Fruit fly (Drosophila melanogaster): ENCODE measurements around the gene Ccp84Ag.
A peak's percentile ranks its signal among the peaks of the same experiment; 100 is the strongest.

Ccp84Ag gene

dm6 chr3R:6683671-6684070, 2.9 kb upstream of the Ccp84Ag start:
- TF ChIP-seq Sox15 (GFP tag; optimal IDR thresholded peaks at IDR 0.05): no peak
- TF ChIP-seq Blimp-1 (GFP tag; optimal IDR thresholded peaks at IDR 0.05): peak; percentile 69

dm6 chr3R:6684145-6684544, 2.4 kb upstream of the Ccp84Ag start, which contains the start of gene Edg84A:
Gene Edg84A, plus strand, starts transcription at chr3R:6684445.
- TF ChIP-seq OdsH (GFP tag; optimal IDR thresholded peaks at IDR 0.05): no peak
- TF ChIP-seq CG16779 (tag; optimal IDR thresholded peaks at IDR 0.05): no peak
- TF ChIP-seq CG11294 (GFP tag; IDR thresholded peaks at IDR 0.05): no peak
- no peak for TF ChIP-seq acj6 (GFP tag; optimal IDR thresholded peaks at IDR 0.05)
- no peak for TF ChIP-seq Ets21C (GFP tag; optimal IDR thresholded peaks at IDR 0.05)
- no peak for TF ChIP-seq pdm3 (GFP tag; optimal IDR thresholded peaks at IDR 0.05)
- TF ChIP-seq CG7368 (GFP tag; optimal IDR thresholded peaks at IDR 0.05): no peak
- no peak for TF ChIP-seq svp (GFP tag)
- TF ChIP-seq CG3032 (tag; optimal IDR thresholded peaks at IDR 0.05): no peak
- TF ChIP-seq CG8632 (GFP tag; optimal IDR thresholded peaks at IDR 0.05): no peak
- TF ChIP-seq Sox102F (GFP tag; optimal IDR thresholded peaks at IDR 0.05): no peak
- no peak for TF ChIP-seq net (GFP tag; optimal IDR thresholded peaks at IDR 0.05)
- TF ChIP-seq Gug (GFP tag; IDR thresholded peaks at IDR 0.05): no peak
- no peak for TF ChIP-seq Met (GFP tag; optimal IDR thresholded peaks at IDR 0.05)
- no peak for TF ChIP-seq Sox15 (GFP tag; optimal IDR thresholded peaks at IDR 0.05)
- no peak for TF ChIP-seq esn (GFP tag; optimal IDR thresholded peaks at IDR 0.05)
- no peak for TF ChIP-seq CG11762 (GFP tag; optimal IDR thresholded peaks at IDR 0.05; ENCODE audit: insufficient read depth)

- TF ChIP-seq CG8632 (GFP tag; optimal IDR thresholded peaks at IDR 0.05) (no peak), achi (GFP tag; optimal IDR thresholded peaks at IDR 0.05) (no peak), cyc (GFP tag; optimal IDR thresholded peaks at IDR 0.05) (no peak), Eip93F (GFP tag; optimal IDR thresholded peaks at IDR 0.05) (no peak), dac (GFP tag; optimal IDR thresholded peaks at IDR 0.05) (no peak), CG9139 (GFP tag; optimal IDR thresholded peaks at IDR 0.05) (no peak), esn (GFP tag; optimal IDR thresholded peaks at IDR 0.05) (no peak), Sox14 (GFP tag; optimal IDR thresholded peaks at IDR 0.05) (no peak), Blimp-1 (GFP tag; optimal IDR thresholded peaks at IDR 0.05) (no peak), CG34406 (GFP tag; optimal IDR thresholded peaks at IDR 0.05) (no peak), svp (GFP tag) (no peak), CG10631 (GFP tag; optimal IDR thresholded peaks at IDR 0.05) (no peak), lz (GFP tag; optimal IDR thresholded peaks at IDR 0.05) (no peak), CG6276 (GFP tag; optimal IDR thresholded peaks at IDR 0.05) (no peak), pdm3 (GFP tag; optimal IDR thresholded peaks at IDR 0.05) (no peak), Ets21C (GFP tag; optimal IDR thresholded peaks at IDR 0.05) (no peak), CG31627 (GFP tag; optimal IDR thresholded peaks at IDR 0.05) (no peak)
These were observed 691 bp downstream of the Ccp84Ag start for dm6 chr3R:6687219-6687618.

- TF ChIP-seq Eip78C (GFP tag) (peak; percentile 66), CG8632 (GFP tag; optimal IDR thresholded peaks at IDR 0.05) (no peak), dac (GFP tag; optimal IDR thresholded peaks at IDR 0.05) (no peak), net (GFP tag; optimal IDR thresholded peaks at IDR 0.05) (no peak), CG32006 (GFP tag; optimal IDR thresholded peaks at IDR 0.05) (no peak), Blimp-1 (GFP tag; optimal IDR thresholded peaks at IDR 0.05) (peak; percentile 4), OdsH (GFP tag; optimal IDR thresholded peaks at IDR 0.05) (no peak)
These were observed 1.6 kb downstream of the Ccp84Ag start for dm6 chr3R:6688160-6688559.

dm6 chr3R:6690139-6690538, 3.6 kb downstream of the Ccp84Ag start, which contains the start of gene Ccp84Af:
Gene Ccp84Af, minus strand, starts transcription at chr3R:6690239.
- TF ChIP-seq fd85E (GFP tag; optimal IDR thresholded peaks at IDR 0.05): no peak
- TF ChIP-seq acj6 (GFP tag; optimal IDR thresholded peaks at IDR 0.05): no peak
- no peak for TF ChIP-seq CG6276 (GFP tag; optimal IDR thresholded peaks at IDR 0.05)
- TF ChIP-seq Lpt (GFP tag; optimal IDR thresholded peaks at IDR 0.05): no peak
- TF ChIP-seq CG11902 (GFP tag; optimal IDR thresholded peaks at IDR 0.05): no peak
- no peak for TF ChIP-seq CG6808 (GFP tag; optimal IDR thresholded peaks at IDR 0.05)
- TF ChIP-seq CG1621 (tag; optimal IDR thresholded peaks at IDR 0.05): no peak
